Fruit fly (Drosophila melanogaster): ENCODE measurements around the gene CG10970.

CG10970 gene

DNA sequence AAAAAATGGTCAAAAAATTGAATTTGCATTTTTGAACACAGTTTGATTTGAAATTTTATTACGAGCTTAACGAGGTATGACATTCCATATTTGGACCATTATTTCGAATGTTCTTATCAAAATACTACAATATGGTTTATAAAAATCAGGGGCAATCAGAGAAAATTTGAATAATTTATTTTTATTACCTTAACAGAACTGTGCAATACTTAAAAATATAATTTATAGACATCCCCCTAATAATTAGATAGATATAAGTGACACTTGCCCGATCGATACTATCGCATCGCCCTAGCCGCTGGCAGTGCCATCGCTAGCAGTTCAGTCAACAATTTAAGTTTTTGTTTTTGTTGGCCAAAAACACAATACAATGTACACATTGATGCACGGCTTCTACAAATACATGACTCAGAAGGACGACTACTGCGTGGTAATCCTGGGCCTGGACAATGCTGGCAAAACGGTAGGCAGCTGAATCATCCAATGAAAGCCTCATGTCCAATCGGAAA, 35.6 kb upstream of the CG10970 start, which contains the start of gene Arfrp1 (continued):
- TF ChIP-seq Lpt (GFP tag; optimal IDR thresholded peaks at IDR 0.05) (no peak), CG32006 (GFP tag; optimal IDR thresholded peaks at IDR 0.05) (no peak), CG15336 (GFP tag; IDR thresholded peaks at IDR 0.05) (no peak), CG11762 (GFP tag; optimal IDR thresholded peaks at IDR 0.05; ENCODE audit: insufficient read depth) (no peak), Gug (GFP tag; IDR thresholded peaks at IDR 0.05) (no peak), CG3032 (tag; optimal IDR thresholded peaks at IDR 0.05) (peak; percentile 41), Ets21C (GFP tag; optimal IDR thresholded peaks at IDR 0.05) (no peak), Eip75B (GFP tag; optimal IDR thresholded peaks at IDR 0.05) (no peak), CG6163 (GFP tag; IDR thresholded peaks at IDR 0.05) (no peak), achi (GFP tag; optimal IDR thresholded peaks at IDR 0.05) (peak; percentile 78), CG9139 (GFP tag; optimal IDR thresholded peaks at IDR 0.05) (no peak), CG6276 (GFP tag; optimal IDR thresholded peaks at IDR 0.05) (no peak), Sox102F (GFP tag; optimal IDR thresholded peaks at IDR 0.05) (no peak), Eip78C (GFP tag) (peak; percentile 70), net (GFP tag; optimal IDR thresholded peaks at IDR 0.05) (no peak), CG8119 (GFP tag; IDR thresholded peaks at IDR 0.05) (no peak), Sox14 (GFP tag; optimal IDR thresholded peaks at IDR 0.05) (peak; percentile 13), fd85E (GFP tag; optimal IDR thresholded peaks at IDR 0.05) (no peak), CG31627 (GFP tag; optimal IDR thresholded peaks at IDR 0.05) (peak; percentile 15), Sox15 (GFP tag; optimal IDR thresholded peaks at IDR 0.05) (peak; percentile 8), ss (GFP tag; optimal IDR thresholded peaks at IDR 0.05) (no peak)

DNA sequence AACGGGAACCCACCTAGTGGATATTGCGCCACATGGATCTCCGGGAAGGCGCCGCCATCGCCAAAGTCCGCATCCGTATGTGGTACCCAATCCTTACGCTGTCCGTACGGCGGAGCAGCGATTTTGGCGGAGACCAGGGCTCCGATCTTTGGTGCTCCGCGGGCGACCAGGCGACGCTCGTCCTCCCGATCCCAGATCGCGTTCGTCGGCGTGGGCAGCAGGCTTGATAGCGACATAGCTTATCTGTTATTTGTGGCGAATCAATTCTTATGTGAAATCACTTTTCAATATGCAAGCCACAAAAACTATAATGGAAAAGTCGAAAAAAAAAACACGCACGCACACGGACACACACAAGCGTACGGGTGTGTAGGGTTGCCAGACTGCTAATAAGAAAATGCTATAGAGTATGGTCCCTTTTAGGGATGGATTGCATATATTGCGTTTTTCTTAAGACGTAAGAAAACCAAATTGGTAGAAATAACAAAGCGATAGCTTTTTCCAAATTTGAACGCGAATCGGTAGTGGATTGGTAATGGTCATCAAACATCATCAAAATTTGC, 35.1 kb upstream of the CG10970 start, which contains the start of gene Bx42:
TSS of gene Bx42 (minus strand) at position 393 of the 563 bp plus-strand sequence.
- TF ChIP-seq salr (GFP tag; optimal IDR thresholded peaks at IDR 0.05) (no peak), CG34406 (GFP tag; optimal IDR thresholded peaks at IDR 0.05) (no peak), Gug (GFP tag; IDR thresholded peaks at IDR 0.05) (no peak), CG9139 (GFP tag; optimal IDR thresholded peaks at IDR 0.05) (no peak), CG8632 (GFP tag; optimal IDR thresholded peaks at IDR 0.05) (no peak), Eip78C (GFP tag) (peak; percentile 45), Sox14 (GFP tag; optimal IDR thresholded peaks at IDR 0.05) (peak; percentile 16), achi (GFP tag; optimal IDR thresholded peaks at IDR 0.05) (no peak)

DNA sequence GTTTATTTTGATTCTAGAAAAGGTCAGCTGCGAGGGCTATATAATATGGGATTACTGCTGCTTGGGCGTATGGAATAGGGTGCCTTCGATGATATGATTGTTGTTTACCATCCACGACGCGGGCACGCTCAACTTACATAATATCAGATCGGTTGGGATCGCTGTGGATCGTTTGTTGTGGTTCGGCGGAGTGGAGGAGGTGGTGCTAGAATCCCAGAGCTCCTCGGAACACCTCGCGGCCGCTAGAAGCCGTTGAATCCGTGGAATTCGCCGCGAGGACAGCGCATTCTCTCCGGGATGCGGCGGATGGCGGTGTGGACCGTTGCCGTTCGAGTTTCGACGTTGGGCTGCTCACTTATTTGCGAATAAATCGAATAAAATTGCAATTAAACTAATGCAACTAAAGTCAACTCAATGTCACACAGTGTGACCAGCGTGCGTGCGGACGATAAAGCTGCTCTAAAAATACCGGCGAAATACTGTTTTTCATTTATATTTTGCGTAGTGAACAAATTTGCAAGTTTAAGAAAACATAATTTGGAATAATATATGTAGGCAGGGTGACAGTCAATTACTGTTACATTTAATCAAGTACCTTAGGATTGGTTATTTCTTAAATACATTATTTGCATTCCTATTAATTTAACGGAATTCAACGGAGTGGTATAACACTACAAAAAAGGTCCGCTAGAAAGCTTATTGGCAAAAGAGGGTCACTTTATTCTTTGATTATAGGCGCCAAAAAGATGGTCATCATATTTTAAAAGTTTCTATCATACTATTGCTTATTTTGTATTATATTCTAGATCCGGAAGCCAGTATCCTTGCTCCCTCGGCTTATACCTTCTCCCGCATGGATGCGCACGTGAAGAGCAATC, 32.3 kb upstream of the CG10970 start, which contains the start of gene CG7766:
TSS of gene CG7766 (minus strand) at position 432 of the 878 bp plus-strand sequence.
- TF ChIP-seq eg (GFP tag; IDR thresholded peaks at IDR 0.05) (no peak), svp (GFP tag) (peak; percentile 93), vri (GFP tag; optimal IDR thresholded peaks at IDR 0.05) (peak; percentile 87), Sox14 (GFP tag; optimal IDR thresholded peaks at IDR 0.05) (no peak)

DNA sequence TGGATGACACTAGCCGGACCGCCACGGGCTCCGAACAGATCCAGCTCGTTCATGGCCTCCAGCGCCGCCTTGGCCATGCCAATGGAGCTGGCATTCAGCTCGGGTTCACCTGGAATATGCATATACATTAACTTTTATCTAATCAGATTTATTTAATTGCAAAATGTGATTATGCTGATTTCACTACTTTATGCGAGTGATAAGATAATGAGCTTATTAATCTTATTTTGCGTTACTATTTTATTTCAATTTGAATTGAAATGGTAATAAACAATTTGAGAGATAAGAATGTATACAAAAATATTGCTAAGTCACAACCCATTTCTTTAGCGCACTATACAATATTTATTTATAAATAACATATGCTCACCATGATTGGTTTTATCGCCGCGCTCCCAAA, 30.9 kb upstream of the CG10970 start:
- no peak for TF ChIP-seq achi (GFP tag; optimal IDR thresholded peaks at IDR 0.05)

DNA sequence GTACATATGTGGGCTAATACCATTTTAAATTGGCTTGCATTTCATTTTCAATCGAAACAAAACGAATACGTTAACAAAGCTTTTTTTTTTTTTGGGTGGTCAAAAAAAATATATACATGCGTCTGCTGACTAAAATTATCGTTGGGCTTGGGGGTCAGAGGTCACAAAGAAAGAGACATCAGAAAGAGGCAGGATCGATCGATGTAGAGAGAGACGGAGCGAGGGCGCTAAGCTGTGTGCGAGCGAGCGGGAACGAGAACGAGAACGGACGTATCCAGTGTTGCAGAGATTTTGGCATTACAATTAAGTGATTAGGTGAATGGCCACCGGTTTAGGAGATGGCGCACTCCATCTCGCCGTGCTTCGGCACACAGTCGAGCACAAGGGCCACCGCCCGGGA, 22.7 kb upstream of the CG10970 start:
- peak; percentile 83 for TF ChIP-seq svp (GFP tag)
- TF ChIP-seq CG15336 (GFP tag; IDR thresholded peaks at IDR 0.05) = no peak
- TF ChIP-seq CG11902 (GFP tag; optimal IDR thresholded peaks at IDR 0.05) = no peak

DNA sequence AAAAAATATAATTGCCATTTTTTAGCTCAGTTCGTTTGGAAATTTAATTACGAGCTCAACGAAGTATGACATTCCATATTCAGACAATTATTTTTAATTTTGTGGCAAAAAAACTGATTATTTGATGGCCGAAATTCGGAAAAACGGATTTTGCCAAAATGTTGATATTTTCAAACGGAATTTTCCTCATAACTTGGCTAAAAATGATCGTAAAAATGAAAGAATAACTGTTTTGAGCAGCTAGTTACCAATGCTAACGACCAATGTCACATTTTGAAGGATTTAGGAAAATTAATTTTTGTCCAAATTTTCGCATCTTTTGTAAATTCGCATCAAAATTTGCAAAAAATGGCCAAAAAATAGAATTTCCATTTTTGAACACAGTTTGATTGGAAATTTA, 21.9 kb upstream of the CG10970 start:
- TF ChIP-seq achi (GFP tag; optimal IDR thresholded peaks at IDR 0.05) (no peak), CG16779 (tag; optimal IDR thresholded peaks at IDR 0.05) (no peak), CG11902 (GFP tag; optimal IDR thresholded peaks at IDR 0.05) (no peak), Hr4 (GFP tag; optimal IDR thresholded peaks at IDR 0.05) (no peak)
